Worm (Caenorhabditis elegans) whole organism, L3 larva: ENCODE results near the gene sptl-2.

Experiments used
- R02D3.7 ChIP-seq: fragments of 150-350 bp; optimal IDR thresholded peaks from 2 replicates; lab custom pipeline; 2014; ENCODE audit warnings: missing biosample characterization, missing genetic modification characterization
- ZK546.5 ChIP-seq: sonication (generic microtip); optimal IDR thresholded peaks from 2 replicates; lab custom pipeline; 2017; ENCODE audit warnings: missing biosample characterization, missing genetic modification characterization
- aly-2 ChIP-seq: fragments of 150-350 bp; optimal IDR thresholded peaks from 2 replicates; lab custom pipeline; 2014; ENCODE audit warnings: missing biosample characterization, missing genetic modification characterization
- ceh-16 ChIP-seq: sonication (generic microtip); optimal IDR thresholded peaks from 2 replicates; lab custom pipeline; 2017; ENCODE audit warnings: missing biosample characterization, missing genetic modification characterization
- ceh-28 ChIP-seq: fragments of 150-350 bp; optimal IDR thresholded peaks from 2 replicates; lab custom pipeline; 2014; ENCODE audit warnings: missing biosample characterization, missing genetic modification reagents, missing genetic modification characterization
- ceh-82 ChIP-seq: fragments of 150-350 bp; optimal IDR thresholded peaks from 2 replicates; lab custom pipeline; 2014; ENCODE audit warnings: missing biosample characterization, missing genetic modification characterization
- ceh-9 ChIP-seq: sonication (generic microtip); optimal IDR thresholded peaks from 2 replicates; lab custom pipeline; 2018; ENCODE audit warnings: missing biosample characterization, missing genetic modification characterization
- daf-12 ChIP-seq: fragments of 150-350 bp; optimal IDR thresholded peaks from 2 replicates; lab custom pipeline; 2014; ENCODE audit warnings: missing biosample characterization, missing genetic modification reagents, missing genetic modification characterization
- egl-5 ChIP-seq: fragments of 150-350 bp; optimal IDR thresholded peaks from 2 replicates; lab custom pipeline; 2017; ENCODE audit warnings: missing biosample characterization, missing genetic modification reagents, missing genetic modification characterization, inconsistent platforms
- elt-1 ChIP-seq: fragments of 150-350 bp; optimal IDR thresholded peaks from 2 replicates; lab custom pipeline; 2014; ENCODE audit warnings: missing biosample characterization, missing genetic modification characterization
- elt-2 ChIP-seq: sonication (generic microtip); optimal IDR thresholded peaks from 2 replicates; lab custom pipeline; 2016; ENCODE audit warnings: missing genetic modification reagents, mild to moderate bottlenecking, missing genetic modification characterization, missing compliant biosample characterization
- elt-3 ChIP-seq, 3 experiments: fragments of 150-350 bp in 1 of 3; sonication (generic microtip) in 2 of 3; optimal IDR thresholded peaks; 2 replicates in 2 of 3; 4 replicates in 1 of 3; lab custom pipeline; 2014 to 2017; ENCODE audit warnings: missing biosample characterization in 3 of 3, missing genetic modification characterization in 3 of 3
- eor-1 ChIP-seq, 2 experiments: fragments of 150-350 bp; optimal IDR thresholded peaks; 2 replicates each; lab custom pipeline; 2014 to 2018; ENCODE audit warnings: missing biosample characterization in 2 of 2, missing genetic modification characterization in 2 of 2
- fkh-2 ChIP-seq: fragments of 150-350 bp; optimal IDR thresholded peaks from 2 replicates; lab custom pipeline; 2014; ENCODE audit warnings: missing biosample characterization, missing genetic modification reagents, missing genetic modification characterization
- fos-1 ChIP-seq: fragments of 150-350 bp; optimal IDR thresholded peaks from 2 replicates; lab custom pipeline; 2014; ENCODE audit warnings: missing biosample characterization, missing genetic modification characterization
- jun-1 ChIP-seq: fragments of 150-350 bp; optimal IDR thresholded peaks from 2 replicates; lab custom pipeline; 2014; ENCODE audit warnings: missing biosample characterization, missing genetic modification reagents, missing genetic modification characterization
- lin-15B ChIP-seq: fragments of 150-350 bp; optimal IDR thresholded peaks from 2 replicates; lab custom pipeline; 2014; ENCODE audit warnings: missing biosample characterization, missing genetic modification characterization
- lin-39 ChIP-seq: fragments of 150-350 bp; optimal IDR thresholded peaks from 2 replicates; lab custom pipeline; 2018; ENCODE audit warnings: missing biosample characterization, missing genetic modification reagents, missing genetic modification characterization
- lsy-12 ChIP-seq: sonication (generic microtip); optimal IDR thresholded peaks from 2 replicates; lab custom pipeline; 2016; ENCODE audit warnings: mild to moderate bottlenecking, missing genetic modification characterization, missing compliant biosample characterization
- mdl-1 ChIP-seq: fragments of 150-350 bp; optimal IDR thresholded peaks from 2 replicates; lab custom pipeline; 2014; ENCODE audit warnings: missing biosample characterization, missing genetic modification characterization
- nfya-1 ChIP-seq: sonication (generic microtip); optimal IDR thresholded peaks from 2 replicates; lab custom pipeline; 2017; ENCODE audit warnings: missing genetic modification characterization, mild to moderate bottlenecking, missing compliant biosample characterization, antibody characterized with exemption, moderate library complexity; ENCODE audit not compliant: insufficient read depth
- nhr-11 ChIP-seq: fragments of 150-350 bp; optimal IDR thresholded peaks from 2 replicates; lab custom pipeline; 2014; ENCODE audit warnings: missing biosample characterization, missing genetic modification characterization
- nhr-23 ChIP-seq: fragments of 150-350 bp; optimal IDR thresholded peaks from 2 replicates; lab custom pipeline; 2014; ENCODE audit warnings: missing biosample characterization, missing genetic modification reagents, missing genetic modification characterization
- nhr-25 ChIP-seq: sonication (generic microtip); optimal IDR thresholded peaks from 2 replicates; lab custom pipeline; 2017; ENCODE audit warnings: missing biosample characterization, missing genetic modification characterization
- nhr-43 ChIP-seq: sonication (generic microtip); optimal IDR thresholded peaks from 2 replicates; lab custom pipeline; 2016; ENCODE audit warnings: mild to moderate bottlenecking, missing genetic modification characterization, missing compliant biosample characterization; ENCODE audit not compliant: poor library complexity, severe bottlenecking
- nhr-67 ChIP-seq: fragments of 150-350 bp; optimal IDR thresholded peaks from 2 replicates; lab custom pipeline; 2014; ENCODE audit warnings: missing biosample characterization, missing genetic modification characterization
- nhr-77 ChIP-seq: fragments of 150-350 bp; optimal IDR thresholded peaks from 2 replicates; lab custom pipeline; 2014; ENCODE audit warnings: missing biosample characterization, missing genetic modification characterization
- pha-4 ChIP-seq: fragments of 150-350 bp; optimal IDR thresholded peaks from 2 replicates; lab custom pipeline; 2014; ENCODE audit warnings: missing biosample characterization, missing genetic modification reagents, missing genetic modification characterization
- pqm-1 ChIP-seq: fragments of 150-350 bp; optimal IDR thresholded peaks from 2 replicates; lab custom pipeline; 2017; ENCODE audit warnings: missing biosample characterization, missing genetic modification characterization, inconsistent platforms
- skn-1 ChIP-seq: fragments of 150-350 bp; optimal IDR thresholded peaks from 2 replicates; lab custom pipeline; 2014; ENCODE audit warnings: missing biosample characterization, missing genetic modification characterization
- snpc-4 ChIP-seq: fragments of 150-350 bp; optimal IDR thresholded peaks from 2 replicates; lab custom pipeline; 2014; ENCODE audit warnings: missing biosample characterization, missing genetic modification characterization
- unc-39 ChIP-seq: sonication (generic microtip); optimal IDR thresholded peaks from 4 replicates; lab custom pipeline; 2017; ENCODE audit warnings: missing biosample characterization, missing genetic modification characterization
- unc-62 ChIP-seq: fragments of 150-350 bp; sonication (generic microtip); optimal IDR thresholded peaks from 4 replicates; lab custom pipeline; 2014; ENCODE audit warnings: missing biosample characterization, missing genetic modification reagents, missing genetic modification characterization
- zag-1 ChIP-seq: fragments of 150-350 bp; optimal IDR thresholded peaks from 2 replicates; lab custom pipeline; 2014; ENCODE audit warnings: missing biosample characterization, missing genetic modification characterization
- ztf-11 ChIP-seq: fragments of 150-350 bp; optimal IDR thresholded peaks from 2 replicates; lab custom pipeline; 2014; ENCODE audit warnings: missing biosample characterization, missing genetic modification characterization
- ztf-4 ChIP-seq: fragments of 150-350 bp; optimal IDR thresholded peaks from 2 replicates; lab custom pipeline; 2014; ENCODE audit warnings: missing biosample characterization, missing genetic modification characterization

sptl-2 gene

DNA sequence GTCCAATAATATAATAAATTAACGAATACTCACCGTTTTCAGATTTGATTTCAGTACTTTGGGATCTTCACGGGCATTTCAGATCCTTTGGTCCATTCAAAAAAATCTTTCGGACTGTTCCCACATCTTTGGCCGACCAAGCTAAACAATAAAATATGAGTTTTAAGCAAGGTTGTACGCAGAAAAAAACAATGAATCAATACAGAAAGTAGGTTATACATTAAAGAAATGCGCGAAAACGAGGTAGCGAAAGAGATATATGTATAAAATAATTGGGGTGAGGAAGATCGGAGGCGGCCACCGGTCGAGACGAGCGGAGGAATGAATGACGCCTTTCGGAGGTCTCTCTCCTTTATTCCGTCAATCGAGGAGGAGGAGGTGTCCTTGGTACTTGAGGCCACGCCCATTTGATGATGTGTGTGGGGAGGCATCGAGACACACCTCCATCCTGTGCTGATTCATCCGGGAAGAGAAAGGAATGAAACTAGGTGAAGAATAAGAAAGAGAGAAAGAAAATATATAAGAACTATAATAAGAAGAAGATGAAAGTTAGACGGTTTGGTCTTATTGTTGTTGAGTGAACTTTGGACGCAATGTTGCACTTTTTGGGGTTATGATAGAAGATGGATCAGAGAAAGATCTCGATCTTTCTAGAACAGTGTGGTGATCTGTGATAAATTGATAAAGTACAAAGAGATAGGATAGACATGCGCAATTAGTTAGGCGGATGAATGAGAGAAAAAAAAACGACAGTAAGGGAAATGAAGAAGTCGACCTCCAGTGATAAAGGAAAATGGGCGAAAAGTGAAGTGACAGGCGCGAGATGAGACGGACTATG is 23.5 kb downstream of the sptl-2 start (continued):
- no peak for TF ChIP-seq ceh-16 (tag; lab: Kevin White, UChicago)
- TF ChIP-seq lsy-12, result peak; percentile 25
- TF ChIP-seq ceh-82 (tag; lab: Kevin White, UChicago), result no peak
- TF ChIP-seq ceh-28, result no peak
- no peak for TF ChIP-seq fkh-2 (tag; lab: Kevin White, UChicago)
- TF ChIP-seq zag-1, result no peak
- TF ChIP-seq lin-39 (tag; lab: Kevin White, UChicago), result no peak
- peak; percentile 63 for TF ChIP-seq fos-1 (tag; lab: Kevin White, UChicago)
- TF ChIP-seq ztf-11 (tag; lab: Kevin White, UChicago), result no peak
- peak; percentile 64 for TF ChIP-seq nhr-25 (tag; lab: Kevin White, UChicago)
- no peak for TF ChIP-seq pqm-1 (tag; lab: Kevin White, UChicago)
- no peak for TF ChIP-seq unc-62 (GFP tag; lab: Kevin White, UChicago)
- no peak for TF ChIP-seq eor-1 (tag; optimal IDR thresholded peaks at IDR 0.05; lab: Kevin White, UChicago)
- TF ChIP-seq nhr-67 (tag; lab: Kevin White, UChicago), result no peak
- no peak for TF ChIP-seq unc-39 (tag; lab: Kevin White, UChicago)
- no peak for TF ChIP-seq elt-1 (tag; lab: Kevin White, UChicago)
- TF ChIP-seq egl-5 (tag; lab: Kevin White, UChicago), result no peak
- TF ChIP-seq daf-12 (tag; lab: Kevin White, UChicago), result no peak
- TF ChIP-seq nhr-43 (tag; lab: Kevin White, UChicago), result peak; percentile 94
- TF ChIP-seq nhr-77 (tag; lab: Kevin White, UChicago), result no peak
- TF ChIP-seq lin-15B, result no peak
- TF ChIP-seq mdl-1 (tag; lab: Kevin White, UChicago), result no peak
- no peak for TF ChIP-seq aly-2 (tag; lab: Kevin White, UChicago)
- TF ChIP-seq, all 47 proteins: peak for 8

ce11 chrV:8041336-8041868 is 24.4 kb downstream of the sptl-2 start:
- TF ChIP-seq nhr-11 (tag; lab: Kevin White, UChicago), result no peak
- TF ChIP-seq ceh-28, result no peak
- TF ChIP-seq jun-1 (tag; lab: Kevin White, UChicago), result no peak
- TF ChIP-seq unc-39 (tag; lab: Kevin White, UChicago), result no peak
- TF ChIP-seq fkh-2 (tag; lab: Kevin White, UChicago), result no peak
- TF ChIP-seq nfya-1 (tag; lab: Kevin White, UChicago), result no peak

ce11 chrV:8043664-8044063 is 26.7 kb downstream of the sptl-2 start:
- no peak for TF ChIP-seq eor-1 (tag; optimal IDR thresholded peaks at IDR 0.05; lab: Kevin White, UChicago)
- peak; percentile 48 for TF ChIP-seq nhr-23 (tag; lab: Kevin White, UChicago)
- TF ChIP-seq lin-39 (tag; lab: Kevin White, UChicago), result no peak
- peak; percentile 64 for TF ChIP-seq nhr-25 (tag; lab: Kevin White, UChicago)
- no peak for TF ChIP-seq mdl-1 (tag; lab: Kevin White, UChicago)
- no peak for TF ChIP-seq ceh-9 (tag; lab: Kevin White, UChicago)
- no peak for TF ChIP-seq ztf-11 (tag; lab: Kevin White, UChicago)
- TF ChIP-seq snpc-4 (tag; lab: Kevin White, UChicago), result no peak
- no peak for TF ChIP-seq ceh-16 (tag; lab: Kevin White, UChicago)
- TF ChIP-seq ztf-4, result no peak
- no peak for TF ChIP-seq skn-1 (tag; lab: Kevin White, UChicago)
- TF ChIP-seq nhr-43 (tag; lab: Kevin White, UChicago), result no peak
- TF ChIP-seq, all 47 proteins: peak for 2

- peak; percentile 45 for TF ChIP-seq nhr-23 (tag; lab: Kevin White, UChicago)
- peak; percentile 66 for TF ChIP-seq nhr-25 (tag; lab: Kevin White, UChicago)
- no peak for TF ChIP-seq mdl-1 (tag; lab: Kevin White, UChicago)
- TF ChIP-seq elt-1 (tag; lab: Kevin White, UChicago), result peak; percentile 35
Observed at ce11 chrV:8044957-8045356, 27.9 kb downstream of the sptl-2 start.

ce11 chrV:8046706-8047105 is 29.7 kb downstream of the sptl-2 start, which contains the start of gene ZC513.3:
Gene ZC513.3 (plus strand): TSS chrV:8047006.
- no peak for TF ChIP-seq elt-2 (tag; lab: Kevin White, UChicago)
- no peak for TF ChIP-seq nfya-1 (tag; lab: Kevin White, UChicago)
- TF ChIP-seq fkh-2 (tag; lab: Kevin White, UChicago), result no peak
- TF ChIP-seq nhr-23 (tag; lab: Kevin White, UChicago), result no peak
- TF ChIP-seq pha-4 (tag; lab: Kevin White, UChicago), result no peak
- no peak for TF ChIP-seq ceh-28
- no peak for TF ChIP-seq elt-1 (tag; lab: Kevin White, UChicago)
- TF ChIP-seq zag-1, result no peak
- no peak for TF ChIP-seq elt-3 (tag; optimal IDR thresholded peaks at IDR 0.05; lab: Kevin White, UChicago)
- TF ChIP-seq lsy-12, result no peak
- TF ChIP-seq lin-39 (tag; lab: Kevin White, UChicago), result no peak
- TF ChIP-seq ZK546.5, result no peak
- no peak for TF ChIP-seq mdl-1 (tag; lab: Kevin White, UChicago)
- no peak for TF ChIP-seq nhr-43 (tag; lab: Kevin White, UChicago)
- no peak for TF ChIP-seq pqm-1 (tag; lab: Kevin White, UChicago)
- no peak for TF ChIP-seq ztf-4
- TF ChIP-seq R02D3.7 (tag; lab: Kevin White, UChicago), result no peak
- TF ChIP-seq lin-15B, result no peak
- TF ChIP-seq daf-12 (tag; lab: Kevin White, UChicago), result no peak
